Worm (Caenorhabditis elegans): ENCODE results near the gene Y39B6A.29.

DNA sequence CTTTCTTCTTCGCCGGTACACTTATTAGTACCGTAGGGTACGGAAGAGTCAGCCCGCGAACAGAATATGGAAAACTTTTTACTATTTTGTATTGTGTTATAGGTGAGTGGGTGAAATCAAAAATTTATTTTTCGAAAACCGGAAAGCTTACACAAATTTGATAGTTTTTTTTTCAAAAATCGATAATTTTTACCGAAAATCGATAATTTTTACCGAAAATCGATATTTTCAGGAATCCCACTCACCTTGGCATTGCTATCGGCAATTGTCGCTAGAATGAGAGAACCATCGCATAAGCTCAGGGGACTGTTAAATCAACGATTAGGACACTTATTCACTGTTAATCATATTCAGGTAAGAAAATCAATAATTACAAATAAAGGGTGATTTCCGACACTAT lies 38.7 kb upstream of the Y39B6A.29 start:
- TF ChIP-seq nfya-1 (tag; optimal IDR thresholded peaks at IDR 0.05; ENCODE audit: insufficient read depth), result no peak
- no peak for TF ChIP-seq ceh-16 (tag; optimal IDR thresholded peaks at IDR 0.05)
- TF ChIP-seq fkh-10 (GFP tag; optimal IDR thresholded peaks at IDR 0.05), result no peak
- TF ChIP-seq egl-27 (tag; optimal IDR thresholded peaks at IDR 0.05), result no peak
- TF ChIP-seq ama-1 (optimal IDR thresholded peaks at IDR 0.05), result no peak
- TF ChIP-seq unc-62 (GFP tag; optimal IDR thresholded peaks at IDR 0.05), result no peak
- TF ChIP-seq pqm-1 (tag; optimal IDR thresholded peaks at IDR 0.05), result no peak
- TF ChIP-seq snpc-4 (tag; optimal IDR thresholded peaks at IDR 0.05), result no peak
- no peak for TF ChIP-seq nhr-77 (tag; optimal IDR thresholded peaks at IDR 0.05)
- TF ChIP-seq nhr-11 (tag; optimal IDR thresholded peaks at IDR 0.05), result no peak
- no peak for TF ChIP-seq jun-1 (tag; optimal IDR thresholded peaks at IDR 0.05)
- TF ChIP-seq nhr-23 (tag; optimal IDR thresholded peaks at IDR 0.05), result no peak
- TF ChIP-seq nhr-76 (tag; optimal IDR thresholded peaks at IDR 0.05), result no peak
- no peak for TF ChIP-seq nhr-28 (tag; optimal IDR thresholded peaks at IDR 0.05)
